Worm (Caenorhabditis elegans) whole organism, L1 larva: ENCODE results near the gene trcs-1.

Experiments used
- C34B4.2 ChIP-seq: sonication (generic microtip); optimal IDR thresholded peaks from 2 replicates; lab custom pipeline; 2017; ENCODE audit warnings: mild to moderate bottlenecking, missing genetic modification characterization, missing compliant biosample characterization
- F16B12.6 ChIP-seq: fragments of 150-350 bp; optimal IDR thresholded peaks from 2 replicates; lab custom pipeline; 2014; ENCODE audit warnings: missing biosample characterization, missing genetic modification characterization
- Y116A8C.19 ChIP-seq: sonication (generic microtip); optimal IDR thresholded peaks from 2 replicates; lab custom pipeline; 2016; ENCODE audit warnings: missing compliant biosample characterization, missing genetic modification characterization, borderline replicate concordance
- alr-1 ChIP-seq: fragments of 200-800 bp; sonication (Bioruptor generic); optimal IDR thresholded peaks from 2 replicates; lab custom pipeline; 2018; ENCODE audit warnings: borderline replicate concordance, mild to moderate bottlenecking, missing genetic modification characterization, missing compliant biosample characterization
- aly-2 ChIP-seq: fragments of 150-350 bp; optimal IDR thresholded peaks from 2 replicates; lab custom pipeline; 2014; ENCODE audit warnings: missing biosample characterization, missing genetic modification characterization
- ama-1 ChIP-seq: fragments of 150-350 bp; optimal IDR thresholded peaks from 2 replicates; lab custom pipeline; 2014
- ceh-63 ChIP-seq: fragments of 200-800 bp; sonication (Bioruptor generic); optimal IDR thresholded peaks from 2 replicates; lab custom pipeline; 2018; ENCODE audit warnings: mild to moderate bottlenecking, missing genetic modification characterization, missing compliant biosample characterization
- ceh-8 ChIP-seq: fragments of 200-800 bp; sonication (Bioruptor generic); optimal IDR thresholded peaks from 2 replicates; lab custom pipeline; 2018; ENCODE audit warnings: mild to moderate bottlenecking, missing genetic modification characterization, moderate library complexity, missing compliant biosample characterization
- dsc-1 ChIP-seq: sonication (generic microtip); optimal IDR thresholded peaks from 2 replicates; lab custom pipeline; 2016; ENCODE audit warnings: mild to moderate bottlenecking, missing genetic modification characterization, missing compliant biosample characterization
- egl-27 ChIP-seq, 2 experiments: fragments of 150-350 bp in 1 of 2; sonication (generic microtip); optimal IDR thresholded peaks; 3 replicates each; lab custom pipeline; 2017 to 2018; ENCODE audit warnings: missing biosample characterization in 2 of 2, missing genetic modification characterization in 2 of 2, missing genetic modification reagents in 2 of 2
- elt-3 ChIP-seq, 6 experiments: fragments of 150-350 bp in 1 of 6; sonication (generic microtip); optimal IDR thresholded peaks; 2 replicates each; lab custom pipeline; 2017 to 2018; ENCODE audit warnings: missing biosample characterization in 6 of 6, missing genetic modification characterization in 6 of 6, inconsistent platforms in 1 of 6
- fkh-10 ChIP-seq: sonication (generic microtip); optimal IDR thresholded peaks from 2 replicates; lab custom pipeline; 2017; ENCODE audit warnings: missing biosample characterization, missing genetic modification reagents, missing genetic modification characterization
- fkh-4 ChIP-seq: sonication (generic microtip); optimal IDR thresholded peaks from 2 replicates; lab custom pipeline; 2016; ENCODE audit warnings: missing compliant biosample characterization, missing genetic modification characterization, borderline replicate concordance
- fkh-8 ChIP-seq: sonication (generic microtip); optimal IDR thresholded peaks from 2 replicates; lab custom pipeline; 2016; ENCODE audit warnings: mild to moderate bottlenecking, missing genetic modification characterization, missing compliant biosample characterization
- fos-1 ChIP-seq: fragments of 150-350 bp; optimal IDR thresholded peaks from 2 replicates; lab custom pipeline; 2014; ENCODE audit warnings: missing biosample characterization, missing genetic modification characterization
- hlh-17 ChIP-seq: fragments of 200-800 bp; sonication (Bioruptor generic); optimal IDR thresholded peaks from 2 replicates; lab custom pipeline; 2018; ENCODE audit warnings: missing genetic modification characterization, mild to moderate bottlenecking, missing compliant biosample characterization, moderate library complexity, borderline replicate concordance
- hpl-2 ChIP-seq: fragments of 150-350 bp; optimal IDR thresholded peaks from 2 replicates; lab custom pipeline; 2014; ENCODE audit warnings: missing biosample characterization, missing genetic modification reagents, missing genetic modification characterization
- irx-1 ChIP-seq: sonication (generic microtip); optimal IDR thresholded peaks from 2 replicates; lab custom pipeline; 2016; ENCODE audit warnings: missing genetic modification characterization, missing compliant biosample characterization
- jun-1 ChIP-seq: fragments of 150-350 bp; optimal IDR thresholded peaks from 2 replicates; lab custom pipeline; 2014; ENCODE audit warnings: missing biosample characterization, missing genetic modification reagents, missing genetic modification characterization
- lin-13 ChIP-seq: fragments of 150-350 bp; optimal IDR thresholded peaks from 2 replicates; lab custom pipeline; 2014; ENCODE audit warnings: missing biosample characterization, missing genetic modification reagents, missing genetic modification characterization
- lin-14 ChIP-seq: fragments of 200-800 bp; sonication (Bioruptor generic); optimal IDR thresholded peaks from 2 replicates; lab custom pipeline; 2018; ENCODE audit warnings: mild to moderate bottlenecking, missing genetic modification characterization, moderate library complexity, missing compliant biosample characterization
- lin-15B ChIP-seq: fragments of 150-350 bp; sonication (generic microtip); optimal IDR thresholded peaks from 3 replicates; lab custom pipeline; 2014; ENCODE audit warnings: missing biosample characterization, missing genetic modification characterization
- lin-35 ChIP-seq, 2 experiments: fragments of 150-350 bp; optimal IDR thresholded peaks; 2 replicates each; lab custom pipeline; 2014; ENCODE audit warnings: missing biosample characterization in 2 of 2, missing genetic modification characterization in 2 of 2, missing genetic modification reagents in 2 of 2
- lsy-2 ChIP-seq, 2 experiments: fragments of 150-350 bp; optimal IDR thresholded peaks; 2 replicates each; lab custom pipeline; 2014; ENCODE audit warnings: missing biosample characterization in 2 of 2, missing genetic modification characterization in 2 of 2
- nhr-12 ChIP-seq: sonication (generic microtip); optimal IDR thresholded peaks from 2 replicates; lab custom pipeline; 2017; ENCODE audit warnings: missing biosample characterization, missing genetic modification characterization
- nhr-19 ChIP-seq: fragments of 200-800 bp; sonication (Bioruptor generic); conservative IDR thresholded peaks from 2 replicates; pipeline ENCODE4 v1.3.6; 2022; ENCODE audit warnings: missing genetic modification characterization, missing compliant biosample characterization
- nhr-20 ChIP-seq: sonication (generic microtip); optimal IDR thresholded peaks from 2 replicates; lab custom pipeline; 2016; ENCODE audit warnings: mild to moderate bottlenecking, missing genetic modification characterization, missing compliant biosample characterization
- nhr-71 ChIP-seq: sonication (generic microtip); optimal IDR thresholded peaks from 2 replicates; lab custom pipeline; 2016; ENCODE audit warnings: mild to moderate bottlenecking, missing genetic modification characterization, moderate library complexity, missing compliant biosample characterization
- nhr-77 ChIP-seq: fragments of 150-350 bp; optimal IDR thresholded peaks from 2 replicates; lab custom pipeline; 2014; ENCODE audit warnings: missing biosample characterization, missing genetic modification characterization
- nhr-90 ChIP-seq: sonication (generic microtip); optimal IDR thresholded peaks from 2 replicates; lab custom pipeline; 2016; ENCODE audit warnings: mild to moderate bottlenecking, missing genetic modification characterization, missing compliant biosample characterization; ENCODE audit not compliant: poor library complexity
- pqm-1 ChIP-seq: sonication (generic microtip); optimal IDR thresholded peaks from 3 replicates; lab custom pipeline; 2017; ENCODE audit warnings: missing biosample characterization, missing genetic modification characterization
- snu-23 ChIP-seq: sonication (generic microtip); optimal IDR thresholded peaks from 2 replicates; lab custom pipeline; 2016; ENCODE audit warnings: missing genetic modification characterization, missing compliant biosample characterization
- sox-4 ChIP-seq: sonication (generic microtip); optimal IDR thresholded peaks from 2 replicates; lab custom pipeline; 2016; ENCODE audit warnings: missing genetic modification characterization, missing compliant biosample characterization
- unc-130 ChIP-seq: fragments of 150-350 bp; optimal IDR thresholded peaks from 2 replicates; lab custom pipeline; 2017; ENCODE audit warnings: missing biosample characterization, missing genetic modification characterization, inconsistent platforms
- unc-30 ChIP-seq: sonication (generic microtip); optimal IDR thresholded peaks from 2 replicates; lab custom pipeline; 2017; ENCODE audit warnings: missing biosample characterization, missing genetic modification characterization
- unc-86 ChIP-seq: sonication (generic microtip); optimal IDR thresholded peaks from 2 replicates; lab custom pipeline; 2016; ENCODE audit warnings: missing genetic modification characterization, missing compliant biosample characterization
- ztf-11 ChIP-seq, 2 experiments: sonication (generic microtip); optimal IDR thresholded peaks; 2 replicates each; lab custom pipeline; 2016 to 2017; ENCODE audit warnings: missing genetic modification characterization in 2 of 2, missing biosample characterization in 1 of 2, missing compliant biosample characterization in 1 of 2
- ztf-4 ChIP-seq: fragments of 150-350 bp; optimal IDR thresholded peaks from 2 replicates; lab custom pipeline; 2014; ENCODE audit warnings: missing biosample characterization, missing genetic modification characterization

Gene trcs-1

DNA sequence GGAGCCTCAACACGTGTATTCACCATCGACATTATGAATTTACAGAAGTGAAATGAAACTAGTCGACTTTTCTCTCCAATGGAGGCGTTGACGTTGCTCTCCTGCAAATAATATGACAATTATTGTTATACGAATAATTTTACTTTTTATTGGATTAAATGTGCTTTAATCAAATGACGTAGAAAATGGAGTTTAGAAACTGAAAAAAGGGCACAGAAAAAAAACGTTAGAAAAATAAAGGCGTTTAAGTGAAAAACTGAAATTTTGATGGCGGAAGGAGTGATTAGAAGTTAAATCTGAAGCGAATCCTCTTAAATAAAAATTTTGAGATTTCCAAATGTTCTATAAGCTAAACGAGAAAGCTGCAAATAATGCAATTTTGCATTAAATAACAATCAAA lies 8.6 kb downstream of the trcs-1 start, which contains the start of gene npr-2:
Gene npr-2, minus strand, starts transcription at position 101 of the 400 bp plus-strand sequence.
- no peak for TF ChIP-seq ceh-8
- TF ChIP-seq fkh-4 (tag; lab: Kevin White, UChicago): no peak
- TF ChIP-seq fkh-10 (GFP tag; lab: Kevin White, UChicago): no peak
- no peak for TF ChIP-seq nhr-90 (tag; lab: Kevin White, UChicago)
- TF ChIP-seq lin-13 (GFP tag; lab: Kevin White, UChicago): no peak
- no peak for TF ChIP-seq lin-14 (GFP tag; lab: Kevin White, UChicago)
- TF ChIP-seq nhr-19 (GFP tag; lab: Robert Waterston, UW): no peak
- no peak for TF ChIP-seq jun-1
- TF ChIP-seq elt-3 (tag; optimal IDR thresholded peaks at IDR 0.05; lab: Kevin White, UChicago): no peak
- no peak for TF ChIP-seq pqm-1 (tag; lab: Kevin White, UChicago)
- TF ChIP-seq irx-1 (tag; lab: Kevin White, UChicago): no peak
- TF ChIP-seq Y116A8C.19 (tag; lab: Kevin White, UChicago): no peak
- TF ChIP-seq alr-1: no peak
- TF ChIP-seq fkh-8: no peak
- TF ChIP-seq nhr-12 (tag; lab: Kevin White, UChicago): no peak
- TF ChIP-seq, all 84 proteins: peak for 0

DNA sequence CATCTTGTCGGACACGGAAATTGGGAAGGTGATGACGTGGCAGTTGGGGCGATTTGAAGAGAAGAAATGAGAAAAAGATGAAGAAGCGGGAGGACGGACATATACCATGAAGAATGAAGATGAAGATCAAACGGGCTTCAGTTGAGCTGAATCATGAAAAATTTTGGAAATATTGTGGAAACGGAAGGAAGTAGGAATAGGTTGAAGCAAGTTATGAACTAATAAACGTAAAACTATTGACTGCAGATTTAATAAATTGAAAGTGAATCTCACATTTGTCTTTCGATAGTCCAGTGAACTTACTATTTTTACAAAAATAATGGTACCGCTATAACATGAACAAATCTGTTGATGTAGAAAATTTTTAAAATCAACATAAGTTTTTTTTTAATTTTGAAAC lies 22.1 kb downstream of the trcs-1 start, which contains the start of gene lron-14:
Gene lron-14, minus strand, starts transcription at position 101 of the 400 bp plus-strand sequence.
- TF ChIP-seq fos-1 (tag; lab: Kevin White, UChicago) (no peak), snu-23 (GFP tag; lab: Kevin White, UChicago) (no peak), hlh-17 (no peak), ztf-4 (tag; lab: Kevin White, UChicago) (no peak), lin-35 (GFP tag; optimal IDR thresholded peaks at IDR 0.05; lab: Kevin White, UChicago) (no peak), sox-4 (no peak), unc-30 (tag; lab: Kevin White, UChicago) (no peak), ztf-11 (tag; optimal IDR thresholded peaks at IDR 0.05; lab: Kevin White, UChicago) (no peak), unc-130 (tag; lab: Kevin White, UChicago) (no peak), lsy-2 (tag; optimal IDR thresholded peaks at IDR 0.05; lab: Kevin White, UChicago) (no peak), nhr-20 (tag; lab: Kevin White, UChicago) (no peak), nhr-77 (tag; lab: Kevin White, UChicago) (no peak), ama-1 (lab: Kevin White, UChicago) (no peak), nhr-71 (tag; lab: Kevin White, UChicago) (no peak)

DNA sequence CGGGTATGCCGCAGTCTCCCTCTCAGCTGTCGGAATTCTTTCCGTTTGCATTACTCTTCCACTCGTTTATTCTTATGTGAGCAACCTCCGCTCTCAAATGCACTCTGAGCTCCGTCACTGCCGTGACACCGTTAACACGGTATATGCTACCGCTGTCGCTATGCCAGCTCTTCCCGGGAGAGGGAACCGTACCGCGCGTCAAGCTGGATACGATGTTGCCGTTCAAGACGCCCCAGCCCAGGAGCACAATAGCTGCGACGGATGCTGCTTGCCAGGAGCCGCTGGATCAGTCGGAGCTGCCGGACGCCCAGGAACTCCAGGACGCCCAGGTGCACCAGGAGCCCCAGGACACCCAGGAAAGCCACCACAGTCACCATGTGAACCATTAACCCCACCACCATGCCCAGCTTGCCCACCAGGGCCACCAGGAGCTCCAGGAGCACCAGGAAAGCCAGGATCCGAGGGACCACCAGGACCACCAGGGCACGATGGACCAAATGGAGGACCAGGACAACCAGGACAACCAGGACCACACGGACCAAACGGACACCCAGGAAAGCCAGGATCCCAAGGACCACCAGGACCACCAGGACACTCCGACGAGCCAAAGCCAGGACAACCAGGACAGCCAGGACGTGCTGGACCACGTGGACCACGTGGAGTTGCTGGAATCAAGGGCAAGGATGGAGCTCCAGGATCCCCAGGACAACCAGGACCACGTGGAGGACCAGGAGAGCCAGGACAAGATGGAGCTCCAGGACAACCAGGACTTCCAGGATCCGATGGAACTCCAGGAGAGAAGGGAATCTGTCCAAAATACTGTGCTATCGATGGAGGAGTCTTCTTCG lies 24.9 kb downstream of the trcs-1 start:
- TF ChIP-seq C34B4.2 (tag; lab: Kevin White, UChicago): no peak
- TF ChIP-seq ceh-63 (GFP tag; lab: Kevin White, UChicago): no peak
- no peak for TF ChIP-seq ceh-8
- TF ChIP-seq fkh-8: no peak
- no peak for TF ChIP-seq elt-3 (tag; optimal IDR thresholded peaks at IDR 0.05; lab: Kevin White, UChicago)
- TF ChIP-seq aly-2 (tag; lab: Kevin White, UChicago): no peak
- TF ChIP-seq egl-27 (tag; optimal IDR thresholded peaks at IDR 0.05; lab: Kevin White, UChicago): no peak
- TF ChIP-seq lin-15B: no peak
- TF ChIP-seq hpl-2: no peak
- no peak for TF ChIP-seq dsc-1
- TF ChIP-seq F16B12.6: no peak
- no peak for TF ChIP-seq unc-130 (tag; lab: Kevin White, UChicago)
- no peak for TF ChIP-seq unc-86 (tag; lab: Kevin White, UChicago)
- no peak for TF ChIP-seq lin-13 (GFP tag; lab: Kevin White, UChicago)
